Worm (Caenorhabditis elegans) whole organism, young adult: ENCODE measurements around the gene F19G12.9.

Experiments
- B0035.1 ChIP-seq: sonication (generic microtip); optimal IDR thresholded peaks from 2 replicates; lab custom pipeline; 2016; ENCODE audit warnings: missing genetic modification characterization, mild to moderate bottlenecking, missing compliant biosample characterization, missing genotype, missing genetic modification reagents
- C06A6.2 ChIP-seq: fragments of 200-800 bp; sonication (Bioruptor generic); conservative IDR thresholded peaks from 2 replicates; pipeline ENCODE4 v1.3.6; 2022; ENCODE audit warnings: missing genetic modification characterization, missing compliant biosample characterization
- C17E4.6 ChIP-seq: fragments of 200-800 bp; sonication (Bioruptor generic); IDR thresholded peaks from 2 replicates; pipeline ENCODE4 v1.3.6; 2022; ENCODE audit warnings: missing genetic modification reagents, missing genetic modification characterization, missing compliant biosample characterization
- F10E7.11 ChIP-seq: sonication (generic microtip); optimal IDR thresholded peaks from 2 replicates; lab custom pipeline; 2017; ENCODE audit warnings: mild to moderate bottlenecking, missing genetic modification characterization, moderate library complexity, missing compliant biosample characterization
- F22D6.2 ChIP-seq: sonication (generic microtip); optimal IDR thresholded peaks from 2 replicates; lab custom pipeline; 2016; ENCODE audit warnings: mild to moderate bottlenecking, missing genetic modification characterization, missing compliant biosample characterization
- F33H1.4 ChIP-seq: fragments of 200-800 bp; sonication (Bioruptor generic); IDR thresholded peaks from 2 replicates; pipeline ENCODE4 v1.3.6; 2022; ENCODE audit warnings: missing genetic modification reagents, missing genetic modification characterization, missing compliant biosample characterization
- F49E8.2 ChIP-seq: sonication (generic microtip); optimal IDR thresholded peaks from 3 replicates; lab custom pipeline; 2017; ENCODE audit warnings: missing genetic modification characterization, mild to moderate bottlenecking, missing compliant biosample characterization, antibody characterized with exemption, moderate library complexity; ENCODE audit not compliant: insufficient read depth
- F55B11.4 ChIP-seq: sonication (generic microtip); optimal IDR thresholded peaks from 2 replicates; lab custom pipeline; 2016; ENCODE audit warnings: missing compliant biosample characterization, missing genetic modification characterization, borderline replicate concordance; ENCODE audit not compliant: insufficient read depth
- akir-1 ChIP-seq: fragments of 200-800 bp; sonication (Bioruptor generic); optimal IDR thresholded peaks from 2 replicates; lab custom pipeline; 2018; ENCODE audit warnings: mild to moderate bottlenecking, missing genetic modification characterization, moderate library complexity, missing compliant biosample characterization
- aptf-2 ChIP-seq: fragments of 200-800 bp; sonication (Bioruptor generic); conservative IDR thresholded peaks from 2 replicates; pipeline ENCODE4 v1.3.6; 2022; ENCODE audit warnings: missing genetic modification reagents, missing genetic modification characterization, missing compliant biosample characterization
- atf-7 ChIP-seq: sonication (generic microtip); optimal IDR thresholded peaks from 2 replicates; lab custom pipeline; 2017; ENCODE audit warnings: mild to moderate bottlenecking, missing genetic modification characterization, missing compliant biosample characterization
- attf-6 ChIP-seq: fragments of 200-800 bp; sonication (Bioruptor generic); IDR thresholded peaks from 2 replicates; pipeline ENCODE4 v1.3.6; 2022; ENCODE audit warnings: missing genetic modification reagents, missing genetic modification characterization, missing compliant biosample characterization
- bed-2 ChIP-seq: fragments of 200-800 bp; sonication (Bioruptor generic); IDR thresholded peaks from 2 replicates; pipeline ENCODE4 v1.3.6; 2022; ENCODE audit warnings: missing genetic modification reagents, missing genetic modification characterization, missing compliant biosample characterization
- cebp-1 ChIP-seq, 2 experiments: fragments of 200-800 bp in 1 of 2; sonication (Bioruptor generic) in 1 of 2; sonication (generic microtip) in 1 of 2; IDR thresholded peaks in 1 of 2; optimal IDR thresholded peaks in 1 of 2; 2 replicates each; pipeline versions ENCODE4 v1.3.6 to Lab custom; 2017 to 2022; ENCODE audit warnings: missing compliant biosample characterization in 2 of 2, missing genetic modification characterization in 2 of 2, mild to moderate bottlenecking in 1 of 2, missing genetic modification reagents in 1 of 2, moderate library complexity in 1 of 2
- dox-1 ChIP-seq: fragments of 200-800 bp; sonication (Bioruptor generic); IDR thresholded peaks from 2 replicates; pipeline ENCODE4 v1.3.6; 2022; ENCODE audit warnings: missing genetic modification reagents, missing genetic modification characterization, missing compliant biosample characterization
- egl-18 ChIP-seq: fragments of 200-800 bp; sonication (Bioruptor generic); IDR thresholded peaks from 2 replicates; pipeline ENCODE4 v1.3.6; 2022; ENCODE audit warnings: missing genetic modification reagents, missing genetic modification characterization, missing compliant biosample characterization
- hmg-1.2 ChIP-seq: fragments of 200-800 bp; sonication (Bioruptor generic); IDR thresholded peaks from 2 replicates; pipeline ENCODE4 v1.3.6; 2022; ENCODE audit warnings: missing genetic modification reagents, missing genetic modification characterization, missing compliant biosample characterization
- lag-1 ChIP-seq: fragments of 200-800 bp; sonication (Bioruptor generic); IDR thresholded peaks from 2 replicates; pipeline ENCODE4 v1.3.6; 2022; ENCODE audit warnings: missing genetic modification reagents, missing genetic modification characterization, missing compliant biosample characterization
- mcd-1 ChIP-seq: fragments of 200-800 bp; sonication (Bioruptor generic); IDR thresholded peaks from 2 replicates; pipeline ENCODE4 v1.3.6; 2022; ENCODE audit warnings: missing genetic modification reagents, missing genetic modification characterization, missing compliant biosample characterization
- nhr-80 ChIP-seq: sonication (generic microtip); optimal IDR thresholded peaks from 2 replicates; lab custom pipeline; 2016; ENCODE audit warnings: missing genetic modification characterization, missing compliant biosample characterization
- rec-8 ChIP-seq, 2 experiments: sonication (generic microtip); optimal IDR thresholded peaks; 2 replicates each; lab custom pipeline; 2016; ENCODE audit warnings: mild to moderate bottlenecking in 2 of 2, missing genetic modification characterization in 2 of 2, missing genetic modification reagents in 2 of 2, missing genotype in 2 of 2, missing biosample characterization in 1 of 2, missing compliant biosample characterization in 1 of 2, moderate library complexity in 1 of 2
- snpc-4 ChIP-seq, 5 experiments: fragments of 150-350 bp in 1 of 5; sonication (generic microtip) in 4 of 5; optimal IDR thresholded peaks; 2 replicates each; lab custom pipeline; 2014 to 2018; ENCODE audit warnings: missing genetic modification characterization in 5 of 5, missing biosample characterization in 3 of 5, antibody characterized with exemption in 2 of 5, mild to moderate bottlenecking in 2 of 5, missing compliant biosample characterization in 2 of 5, missing genotype in 2 of 5, moderate library complexity in 2 of 5, missing genetic modification reagents in 1 of 5
- unc-130 ChIP-seq: sonication (generic microtip); optimal IDR thresholded peaks from 2 replicates; lab custom pipeline; 2016; ENCODE audit warnings: missing genetic modification reagents, missing genetic modification characterization, missing compliant biosample characterization
- zfh-2 ChIP-seq: fragments of 200-800 bp; sonication (Bioruptor generic); conservative IDR thresholded peaks from 2 replicates; pipeline ENCODE4 v1.3.6; 2022; ENCODE audit warnings: missing genetic modification reagents, missing genetic modification characterization, missing compliant biosample characterization
- ztf-18 ChIP-seq: sonication (generic microtip); optimal IDR thresholded peaks from 2 replicates; lab custom pipeline; 2016; ENCODE audit warnings: missing genotype, mild to moderate bottlenecking, missing genetic modification characterization, missing compliant biosample characterization
- ztf-26 ChIP-seq: sonication (generic microtip); optimal IDR thresholded peaks from 2 replicates; lab custom pipeline; 2017; ENCODE audit warnings: missing genetic modification characterization, missing compliant biosample characterization

The F19G12.9 gene

DNA sequence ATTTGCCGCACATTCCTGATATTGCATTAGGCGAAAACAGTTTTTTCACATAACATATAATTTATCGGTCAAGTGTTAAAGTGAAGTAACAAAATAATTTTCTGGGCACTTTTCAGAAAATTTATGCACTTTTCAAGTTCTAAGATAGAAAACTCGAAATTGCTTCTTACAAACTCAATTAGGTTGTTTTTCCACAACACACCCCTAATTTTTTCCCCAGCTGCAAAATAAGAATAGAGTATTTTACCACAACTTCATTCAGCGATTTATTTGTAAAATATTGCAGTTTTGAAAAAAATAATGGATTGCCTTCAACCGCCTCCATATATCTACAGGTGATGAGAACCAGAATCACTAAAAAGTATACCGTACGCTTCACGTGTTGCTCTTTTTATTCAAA lies 6.2 kb upstream of the F19G12.9 start, which contains the start of gene srh-19 (continued):
- TF ChIP-seq rec-8 (tag; optimal IDR thresholded peaks at IDR 0.05; lab: Kevin White, UChicago) (no peak), F33H1.4 (no peak), aptf-2 (GFP tag; lab: Robert Waterston, UW) (no peak), hmg-1.2 (GFP tag; lab: Robert Waterston, UW) (no peak)

DNA sequence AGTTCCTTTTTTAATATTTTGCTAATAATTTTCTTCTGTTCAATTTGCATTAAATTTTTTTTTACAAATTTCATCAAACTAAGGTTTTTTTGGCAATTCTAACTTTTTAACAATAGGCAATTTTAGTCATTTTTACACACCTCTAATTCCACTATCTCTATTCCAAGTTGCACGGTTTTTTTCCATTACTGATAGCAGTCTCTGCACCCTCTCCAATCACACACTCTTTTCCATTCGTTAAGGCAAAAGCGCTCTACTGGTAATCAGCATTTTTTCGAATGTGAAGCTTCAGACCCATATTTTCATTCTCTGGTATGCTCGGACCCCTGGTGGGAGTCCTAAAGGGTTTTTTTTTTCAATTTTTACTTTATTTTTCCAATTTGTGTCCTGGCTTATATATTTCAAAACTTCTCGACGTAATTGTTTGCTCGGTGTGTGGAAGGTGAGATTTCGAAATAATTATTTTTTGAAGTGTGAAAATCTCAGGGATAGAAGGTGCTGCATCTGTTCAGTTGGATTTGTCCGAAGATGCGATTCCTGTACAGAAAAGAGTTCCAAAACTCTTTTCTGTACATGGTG lies 2.1 kb upstream of the F19G12.9 start, which contains the start of the genes F19G12.4 and F19G12.8:
TSS of gene F19G12.4 (plus strand) at position 529 of the 579 bp plus-strand sequence.
TSS of gene F19G12.8 (plus strand) at position 545 of the 579 bp plus-strand sequence.
- TF ChIP-seq nhr-80 (tag; lab: Kevin White, UChicago) (peak; percentile 37), C06A6.2 (GFP tag; lab: Robert Waterston, UW) (no peak), egl-18 (GFP tag; lab: Robert Waterston, UW) (no peak), B0035.1 (tag; lab: Kevin White, UChicago) (no peak), ztf-26 (no peak), attf-6 (GFP tag; lab: Robert Waterston, UW) (no peak), mcd-1 (GFP tag; lab: Robert Waterston, UW) (0 out of 2 replicates have a peak, but pooled peaks have one; percentile 29), C17E4.6 (GFP tag; lab: Robert Waterston, UW) (no peak), dox-1 (GFP tag; lab: Robert Waterston, UW) (0 out of 2 replicates have a peak, but pooled peaks have one; percentile 28), F49E8.2 (tag; lab: Kevin White, UChicago) (no peak), akir-1 (GFP tag; lab: Kevin White, UChicago) (no peak), cebp-1 (GFP tag; IDR thresholded peaks at IDR 0.05; lab: Robert Waterston, UW) (no peak), cebp-1 (tag; optimal IDR thresholded peaks at IDR 0.05; lab: Kevin White, UChicago) (no peak), bed-2 (no peak)

- TF ChIP-seq lag-1 (GFP tag; lab: Robert Waterston, UW) (no peak), F10E7.11 (no peak), F55B11.4 (tag; lab: Kevin White, UChicago) (no peak), nhr-80 (tag; lab: Kevin White, UChicago) (peak; percentile 9), mcd-1 (GFP tag; lab: Robert Waterston, UW) (peak; percentile 46)
These were observed 1.5 kb downstream of the F19G12.9 start for ce11 chrX:1420524-1420923.

DNA sequence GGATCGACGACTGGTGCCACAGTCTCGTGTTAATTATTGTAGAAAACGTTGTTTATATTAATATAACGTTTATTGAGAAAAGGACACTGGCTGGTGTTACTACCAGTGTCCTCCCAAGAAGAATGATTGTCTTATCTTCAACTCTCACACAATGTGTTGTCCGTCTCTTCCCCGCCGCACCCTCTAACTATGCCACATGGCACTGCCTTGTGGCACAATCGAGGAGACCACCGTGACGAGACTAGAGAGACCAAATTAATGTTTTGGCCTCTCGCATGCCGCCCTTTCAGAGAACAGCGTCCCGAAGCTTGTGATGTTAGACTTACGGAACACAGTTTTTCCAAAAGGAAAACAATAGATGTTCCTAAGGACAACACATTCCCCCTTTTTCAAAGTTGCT lies 3.2 kb downstream of the F19G12.9 start:
- TF ChIP-seq mcd-1 (GFP tag; lab: Robert Waterston, UW) (0 out of 2 replicates have a peak, but pooled peaks have one; percentile 13), nhr-80 (tag; lab: Kevin White, UChicago) (peak; percentile 51), dox-1 (GFP tag; lab: Robert Waterston, UW) (peak; percentile 60; the same call in 1 of the 2 replicates)

ce11 chrX:1424509-1424908 lies 5.5 kb downstream of the F19G12.9 start, which contains the start of gene F19G12.3:
Gene F19G12.3, plus strand, starts transcription at chrX:1424809.
- TF ChIP-seq unc-130 (GFP tag; lab: Kevin White, UChicago) (no peak), atf-7 (tag; lab: Kevin White, UChicago) (no peak), aptf-2 (GFP tag; lab: Robert Waterston, UW) (no peak), snpc-4 (GFP tag; optimal IDR thresholded peaks at IDR 0.05; lab: Kevin White, UChicago) (no peak), snpc-4 (tag; optimal IDR thresholded peaks at IDR 0.05; lab: Kevin White, UChicago) (no peak), dox-1 (GFP tag; lab: Robert Waterston, UW) (no peak), F22D6.2 (tag; lab: Kevin White, UChicago) (no peak), zfh-2 (0 out of 2 replicates have a peak, but pooled peaks have one; percentile 8), ztf-18 (no peak)
